Worm (Caenorhabditis elegans) whole organism, late embryonic: ENCODE data around the gene rfip-2.

Experiments
- C08G9.2 ChIP-seq: sonication (generic microtip); optimal IDR thresholded peaks from 2 replicates; lab custom pipeline; 2016; ENCODE audit warnings: mild to moderate bottlenecking, missing genetic modification characterization, moderate library complexity, missing compliant biosample characterization
- C38D4.7 ChIP-seq: fragments of 200-800 bp; sonication (Bioruptor generic); optimal IDR thresholded peaks from 2 replicates; lab custom pipeline; 2018; ENCODE audit warnings: mild to moderate bottlenecking, missing genetic modification characterization, moderate library complexity, missing compliant biosample characterization
- K02D7.2 ChIP-seq: sonication (generic microtip); optimal IDR thresholded peaks from 2 replicates; lab custom pipeline; 2017; ENCODE audit warnings: mild to moderate bottlenecking, missing genetic modification characterization, missing compliant biosample characterization
- T23F11.4 ChIP-seq: fragments of 200-800 bp; sonication (Bioruptor generic); optimal IDR thresholded peaks from 2 replicates; lab custom pipeline; 2018; ENCODE audit warnings: mild to moderate bottlenecking, missing genetic modification characterization, missing compliant biosample characterization
- ceh-22 ChIP-seq: sonication (generic microtip); optimal IDR thresholded peaks from 2 replicates; lab custom pipeline; 2017; ENCODE audit warnings: missing biosample characterization, missing genetic modification characterization
- ceh-24 ChIP-seq: sonication (generic microtip); optimal IDR thresholded peaks from 2 replicates; lab custom pipeline; 2016; ENCODE audit warnings: mild to moderate bottlenecking, missing genetic modification characterization, missing compliant biosample characterization
- ceh-48 ChIP-seq: sonication (generic microtip); optimal IDR thresholded peaks from 2 replicates; lab custom pipeline; 2016; ENCODE audit warnings: missing genetic modification characterization, inconsistent platforms, missing compliant biosample characterization
- ceh-6 ChIP-seq: fragments of 200-800 bp; sonication (Bioruptor generic); optimal IDR thresholded peaks from 2 replicates; lab custom pipeline; 2018; ENCODE audit warnings: mild to moderate bottlenecking, missing genetic modification characterization, missing compliant biosample characterization
- che-1 ChIP-seq: sonication (generic microtip); optimal IDR thresholded peaks from 2 replicates; lab custom pipeline; 2016; ENCODE audit warnings: mild to moderate bottlenecking, missing genetic modification characterization, missing compliant biosample characterization
- dve-1 ChIP-seq: sonication (generic microtip); optimal IDR thresholded peaks from 2 replicates; lab custom pipeline; 2017; ENCODE audit warnings: antibody characterized with exemption, mild to moderate bottlenecking, missing genetic modification characterization, missing compliant biosample characterization
- elt-2 ChIP-seq: sonication (generic microtip); optimal IDR thresholded peaks from 2 replicates; lab custom pipeline; 2016; ENCODE audit warnings: missing genetic modification reagents, missing genetic modification characterization, missing compliant biosample characterization
- fkh-10 ChIP-seq: fragments of 150-350 bp; optimal IDR thresholded peaks from 2 replicates; lab custom pipeline; 2014; ENCODE audit warnings: missing biosample characterization, missing genetic modification reagents, missing genetic modification characterization
- fkh-6 ChIP-seq: sonication (generic microtip); optimal IDR thresholded peaks from 2 replicates; lab custom pipeline; 2016; ENCODE audit warnings: missing genetic modification characterization, missing compliant biosample characterization
- gmeb-2 ChIP-seq: sonication (generic microtip); optimal IDR thresholded peaks from 2 replicates; lab custom pipeline; 2016; ENCODE audit warnings: missing genetic modification characterization, inconsistent platforms, missing compliant biosample characterization
- lin-11 ChIP-seq: fragments of 200-800 bp; sonication (Bioruptor generic); optimal IDR thresholded peaks from 2 replicates; lab custom pipeline; 2018; ENCODE audit warnings: mild to moderate bottlenecking, missing genetic modification characterization, missing compliant biosample characterization
- mec-3 ChIP-seq: sonication (generic microtip); optimal IDR thresholded peaks from 2 replicates; lab custom pipeline; 2016; ENCODE audit warnings: borderline replicate concordance, missing genetic modification characterization, missing compliant biosample characterization
- nfya-1 ChIP-seq: sonication (generic microtip); optimal IDR thresholded peaks from 2 replicates; lab custom pipeline; 2017; ENCODE audit warnings: missing genetic modification characterization, mild to moderate bottlenecking, missing compliant biosample characterization, antibody characterized with exemption, moderate library complexity
- nhr-232 ChIP-seq: sonication (generic microtip); optimal IDR thresholded peaks from 2 replicates; lab custom pipeline; 2016; ENCODE audit warnings: missing genetic modification characterization, missing compliant biosample characterization
- npax-4 ChIP-seq: sonication (generic microtip); optimal IDR thresholded peaks from 2 replicates; lab custom pipeline; 2016; ENCODE audit warnings: missing genetic modification characterization, missing compliant biosample characterization
- odd-2 ChIP-seq: sonication (generic microtip); optimal IDR thresholded peaks from 2 replicates; lab custom pipeline; 2017; ENCODE audit warnings: antibody characterized with exemption, mild to moderate bottlenecking, missing genetic modification characterization, missing compliant biosample characterization
- pat-9 ChIP-seq: fragments of 200-800 bp; sonication (Bioruptor generic); optimal IDR thresholded peaks from 2 replicates; lab custom pipeline; 2018; ENCODE audit warnings: mild to moderate bottlenecking, missing genetic modification characterization, moderate library complexity, missing compliant biosample characterization
- pax-1 ChIP-seq: fragments of 150-350 bp; optimal IDR thresholded peaks from 2 replicates; lab custom pipeline; 2014; ENCODE audit warnings: missing biosample characterization, missing genetic modification characterization
- pqm-1 ChIP-seq: sonication (generic microtip); optimal IDR thresholded peaks from 2 replicates; lab custom pipeline; 2016; ENCODE audit warnings: missing genetic modification characterization, missing compliant biosample characterization
- rnt-1 ChIP-seq: sonication (generic microtip); optimal IDR thresholded peaks from 2 replicates; lab custom pipeline; 2016; ENCODE audit warnings: missing genetic modification characterization, missing compliant biosample characterization
- tbx-7 ChIP-seq: sonication (generic microtip); optimal IDR thresholded peaks from 2 replicates; lab custom pipeline; 2016; ENCODE audit warnings: missing genotype, missing genetic modification characterization, missing compliant biosample characterization
- unc-42 ChIP-seq: sonication (generic microtip); optimal IDR thresholded peaks from 2 replicates; lab custom pipeline; 2016; ENCODE audit warnings: missing genotype, missing genetic modification characterization, missing compliant biosample characterization
- unc-86 ChIP-seq: sonication (generic microtip); optimal IDR thresholded peaks from 2 replicates; lab custom pipeline; 2016; ENCODE audit warnings: missing genetic modification characterization, missing compliant biosample characterization
- zip-5 ChIP-seq: sonication (generic microtip); optimal IDR thresholded peaks from 2 replicates; lab custom pipeline; 2016; ENCODE audit warnings: missing genetic modification characterization, missing compliant biosample characterization

The rfip-2 gene

DNA sequence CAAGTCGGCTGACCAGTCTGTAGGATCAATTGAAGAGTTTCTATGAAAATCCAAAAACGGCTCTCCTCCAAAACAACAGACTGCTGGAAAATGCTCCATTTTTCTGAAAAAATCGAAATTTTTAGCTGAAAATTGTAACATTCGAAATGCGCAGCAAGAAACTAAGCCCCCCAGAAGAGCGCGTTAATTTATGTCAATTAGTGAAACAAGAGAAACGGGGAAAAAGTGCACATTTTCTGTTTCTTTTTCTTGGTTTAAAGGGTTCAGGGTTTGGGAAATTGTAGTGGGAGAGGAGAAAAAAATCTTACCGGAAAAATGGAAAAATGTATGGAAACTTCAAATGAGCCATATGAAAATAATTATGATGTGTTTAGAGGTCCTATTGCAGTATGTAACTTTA, 41.6 kb downstream of the rfip-2 start, which contains the start of gene C08G5.7:
C08G5.7 (minus strand) TSS at position 101 of the 400 bp plus-strand sequence.
- TF ChIP-seq odd-2 (tag; lab: Kevin White, UChicago) (no peak), che-1 (tag; lab: Kevin White, UChicago) (no peak), fkh-10 (GFP tag; lab: Kevin White, UChicago) (no peak), mec-3 (no peak), fkh-6 (tag; lab: Kevin White, UChicago) (no peak), C38D4.7 (GFP tag; lab: Kevin White, UChicago) (no peak), elt-2 (tag; lab: Kevin White, UChicago) (no peak), nhr-232 (no peak), rnt-1 (tag; lab: Kevin White, UChicago) (no peak)

DNA sequence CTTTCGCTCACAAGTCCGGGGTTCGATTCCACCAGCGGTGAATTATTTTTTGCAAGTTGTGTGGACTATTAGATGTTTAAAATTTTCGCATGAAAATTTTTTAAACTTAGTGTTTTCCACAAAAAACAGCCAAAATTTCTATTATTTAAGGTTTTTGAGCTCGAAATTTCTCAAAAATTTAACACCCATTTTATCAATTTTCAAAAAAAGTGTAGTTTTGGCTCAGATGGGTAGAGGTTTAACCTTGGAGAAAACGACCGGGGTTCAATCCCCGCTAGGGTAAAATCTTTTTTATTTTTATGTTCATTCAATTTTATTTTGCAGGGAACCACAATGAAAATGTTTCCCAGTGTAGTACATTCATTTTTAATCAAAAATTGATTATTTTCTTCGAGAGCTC, 45.7 kb downstream of the rfip-2 start:
- TF ChIP-seq nfya-1 (tag; lab: Kevin White, UChicago) (no peak), K02D7.2 (tag; lab: Kevin White, UChicago) (no peak), pax-1 (tag; lab: Kevin White, UChicago) (no peak), ceh-24 (no peak), C08G9.2 (tag; lab: Kevin White, UChicago) (no peak), C38D4.7 (GFP tag; lab: Kevin White, UChicago) (no peak), lin-11 (tag; lab: Kevin White, UChicago) (no peak), ceh-6 (GFP tag; lab: Kevin White, UChicago) (no peak), mec-3 (no peak), fkh-10 (GFP tag; lab: Kevin White, UChicago) (no peak), pat-9 (no peak), pqm-1 (tag; lab: Kevin White, UChicago) (no peak), zip-5 (tag; lab: Kevin White, UChicago) (no peak), npax-4 (tag; lab: Kevin White, UChicago) (no peak), gmeb-2 (tag; lab: Kevin White, UChicago) (no peak)
- TF ChIP-seq, all 69 proteins: peak for 0

DNA sequence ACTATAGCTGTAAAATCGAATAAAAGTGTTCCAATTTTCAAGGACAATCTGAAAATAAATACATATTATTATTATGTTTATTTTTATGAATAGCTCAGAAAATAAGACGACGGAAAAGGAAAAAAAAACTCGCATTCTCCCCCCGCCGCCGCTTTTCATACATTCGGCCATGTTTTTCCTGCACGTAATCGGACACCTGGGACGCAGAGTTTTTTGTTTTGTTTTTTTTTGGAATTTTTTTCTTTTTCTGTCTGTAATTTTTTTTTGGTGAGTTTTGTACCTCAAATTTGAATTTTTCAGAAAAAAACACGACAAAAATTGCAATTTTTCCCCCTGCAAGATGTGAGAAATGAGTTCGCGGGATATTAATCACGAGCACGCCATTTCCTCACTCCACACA, 46.7 kb downstream of the rfip-2 start, which contains the start of gene C08G5.6:
C08G5.6 (plus strand) TSS at position 301 of the 400 bp plus-strand sequence.
- TF ChIP-seq T23F11.4 (GFP tag; lab: Kevin White, UChicago) (no peak), che-1 (tag; lab: Kevin White, UChicago) (no peak), fkh-10 (GFP tag; lab: Kevin White, UChicago) (no peak), gmeb-2 (tag; lab: Kevin White, UChicago) (no peak), pax-1 (tag; lab: Kevin White, UChicago) (no peak), K02D7.2 (tag; lab: Kevin White, UChicago) (no peak), ceh-48 (tag; lab: Kevin White, UChicago) (no peak), elt-2 (tag; lab: Kevin White, UChicago) (no peak), ceh-22 (tag; lab: Kevin White, UChicago) (no peak)
- TF ChIP-seq, all 69 proteins: peak for 0

DNA sequence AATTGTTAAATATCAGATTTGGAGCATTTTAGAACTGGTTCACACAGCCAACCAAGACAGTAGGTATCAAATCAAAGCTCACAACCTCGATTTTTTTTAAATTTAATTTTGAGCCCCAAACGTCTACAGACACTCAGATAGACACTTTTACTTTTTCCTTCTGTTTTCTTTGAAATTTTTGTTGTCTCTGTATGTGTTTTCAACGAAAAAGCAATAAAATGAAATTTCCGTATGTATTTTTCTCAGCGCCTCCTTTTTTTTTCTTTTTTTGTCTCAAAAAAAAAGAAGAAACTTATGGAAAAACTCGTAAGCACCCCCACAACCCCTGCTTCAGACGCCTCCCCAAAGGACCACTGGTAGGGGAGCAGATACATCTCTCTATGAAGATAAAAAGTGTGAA, 50.2 kb downstream of the rfip-2 start:
- TF ChIP-seq K02D7.2 (tag; lab: Kevin White, UChicago) = no peak
- TF ChIP-seq unc-42 = peak; percentile 35

DNA sequence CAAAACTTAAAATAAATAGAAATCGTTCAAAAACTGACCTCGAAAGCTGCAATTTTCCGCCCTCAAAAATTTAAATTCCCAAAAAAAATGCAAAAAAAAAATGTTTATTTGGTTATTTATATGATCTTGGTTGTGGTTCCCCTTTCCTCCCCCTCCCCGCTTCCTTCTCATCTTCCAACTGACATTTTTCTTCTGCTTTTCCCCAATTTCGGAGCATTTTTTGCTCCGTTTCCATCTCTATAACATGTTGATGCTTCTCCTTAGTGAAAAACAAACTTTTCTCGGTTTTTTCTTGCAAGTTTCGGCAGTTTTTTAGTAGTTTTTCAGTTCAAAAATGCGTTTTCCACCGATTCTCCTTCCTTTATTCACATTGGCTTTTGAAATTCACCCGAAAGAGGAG, 51.4 kb downstream of the rfip-2 start, which contains the start of gene Y39F10A.1:
Y39F10A.1 (plus strand) TSS at position 301 of the 400 bp plus-strand sequence.
- TF ChIP-seq tbx-7 (tag; lab: Kevin White, UChicago) = no peak
- no peak for TF ChIP-seq unc-86 (tag; lab: Kevin White, UChicago)
- TF ChIP-seq dve-1 (tag; lab: Kevin White, UChicago) = no peak
